Worm (Caenorhabditis elegans) whole organism, L4 larva: ENCODE data around the gene clec-250.

ENCODE experiments used
- dve-1 ChIP-seq: sonication (generic microtip); optimal IDR thresholded peaks from 2 replicates; lab custom pipeline; 2017; ENCODE audit warnings: antibody characterized with exemption, mild to moderate bottlenecking, missing genetic modification characterization, missing compliant biosample characterization; ENCODE audit not compliant: insufficient read depth
- nhr-11 ChIP-seq: fragments of 150-350 bp; optimal IDR thresholded peaks from 2 replicates; lab custom pipeline; 2014; ENCODE audit warnings: missing biosample characterization, missing genetic modification characterization
- nhr-237 ChIP-seq: sonication (generic microtip); optimal IDR thresholded peaks from 2 replicates; lab custom pipeline; 2017; ENCODE audit warnings: missing biosample characterization, missing genetic modification characterization
- nhr-42 ChIP-seq: fragments of 200-800 bp; sonication (Bioruptor generic); IDR thresholded peaks from 2 replicates; pipeline ENCODE4 v1.3.6; 2022; ENCODE audit warnings: missing genetic modification characterization, missing compliant biosample characterization
- sdz-12 ChIP-seq: fragments of 200-800 bp; sonication (Bioruptor generic); optimal IDR thresholded peaks from 2 replicates; lab custom pipeline; 2018; ENCODE audit warnings: mild to moderate bottlenecking, missing genetic modification characterization, missing compliant biosample characterization
- zag-1 ChIP-seq: fragments of 150-350 bp; optimal IDR thresholded peaks from 2 replicates; lab custom pipeline; 2014; ENCODE audit warnings: missing biosample characterization, missing genetic modification characterization
- ztf-7 ChIP-seq: fragments of 150-350 bp; optimal IDR thresholded peaks from 2 replicates; lab custom pipeline; 2014; ENCODE audit warnings: missing biosample characterization, missing genetic modification characterization

DNA sequence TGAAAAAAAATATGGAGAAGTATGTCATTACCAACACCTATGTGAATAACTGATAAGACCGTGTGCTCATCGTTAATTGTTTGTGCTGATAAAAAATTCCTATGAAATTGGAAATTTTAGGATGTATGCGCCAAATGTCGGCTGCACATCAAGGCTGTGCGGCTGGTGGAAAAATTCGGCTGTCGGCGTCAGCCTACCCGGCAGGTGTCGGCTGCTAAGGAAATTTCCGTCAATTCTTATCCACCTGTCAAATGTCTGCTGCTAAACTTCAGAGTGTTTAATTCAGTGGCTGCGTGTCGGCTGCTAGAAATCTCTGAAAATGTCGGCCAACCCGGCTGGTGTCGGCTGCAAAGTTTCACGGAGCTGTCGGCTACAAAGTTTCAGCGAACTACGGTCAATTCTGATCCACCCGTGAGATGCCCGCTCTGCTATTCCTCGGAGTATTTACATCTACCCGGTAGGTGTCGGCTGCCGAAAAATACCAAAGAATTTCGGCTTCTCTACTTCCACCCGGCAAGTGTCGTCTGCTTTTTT, 22.0 kb downstream of the clec-250 start, which contains the start of gene Y17D7C.2:
- TF ChIP-seq nhr-11 (no peak), nhr-237 (tag; lab: Kevin White, UChicago) (no peak), sdz-12 (GFP tag; lab: Kevin White, UChicago) (no peak), nhr-42 (GFP tag; lab: Robert Waterston, UW) (no peak), ztf-7 (tag; lab: Kevin White, UChicago) (no peak), dve-1 (tag; lab: Kevin White, UChicago) (no peak), zag-1 (tag; lab: Kevin White, UChicago) (no peak)
